Fruit fly (Drosophila melanogaster): ENCODE data around the gene CG13308.

CG13308 gene

dm6 chr3L:8834886-8835285 is 26.5 kb downstream of the CG13308 start (continued):
- TF ChIP-seq sna (GFP tag; IDR thresholded peaks at IDR 0.05; ENCODE audit: partially characterized antibody) (no peak), CG1529 (GFP tag; optimal IDR thresholded peaks at IDR 0.05) (peak; percentile 18), CG7357 (GFP tag; IDR thresholded peaks at IDR 0.05) (0 out of 3 replicates have a peak, but pooled peaks have one; percentile 10), CG17186 (GFP tag; optimal IDR thresholded peaks at IDR 0.05) (no peak), ash1 (GFP tag; optimal IDR thresholded peaks at IDR 0.05) (no peak), dm (GFP tag; optimal IDR thresholded peaks at IDR 0.05) (no peak), mirr (GFP tag; optimal IDR thresholded peaks at IDR 0.05) (peak; percentile 35), CG4617 (GFP tag; optimal IDR thresholded peaks at IDR 0.05; ENCODE audit: borderline replicate concordance) (no peak), CG8281 (tag; optimal IDR thresholded peaks at IDR 0.05) (no peak), CG13894 (tag; optimal IDR thresholded peaks at IDR 0.05) (no peak), wor (GFP tag; IDR thresholded peaks at IDR 0.05) (no peak), CG9437 (GFP tag; optimal IDR thresholded peaks at IDR 0.05) (no peak), CG11398 (GFP tag; optimal IDR thresholded peaks at IDR 0.05) (no peak), dpn (GFP tag; optimal IDR thresholded peaks at IDR 0.05) (peak in 1 of 2 experiments; percentile 9), Hmr (GFP tag; optimal IDR thresholded peaks at IDR 0.05) (peak; percentile 46), zen (tag; optimal IDR thresholded peaks at IDR 0.05) (no peak), CG11093 (GFP tag; IDR thresholded peaks at IDR 0.05) (no peak), CG10147 (GFP tag; optimal IDR thresholded peaks at IDR 0.05) (no peak), CG14441 (GFP tag; IDR thresholded peaks at IDR 0.05) (no peak), en (GFP tag; optimal IDR thresholded peaks at IDR 0.05) (no peak), bigmax (GFP tag; optimal IDR thresholded peaks at IDR 0.05) (no peak), p53 (GFP tag; optimal IDR thresholded peaks at IDR 0.05) (no peak), sd (tag; optimal IDR thresholded peaks at IDR 0.05) (no peak), Vsx1 (GFP tag; optimal IDR thresholded peaks at IDR 0.05) (no peak), crc (GFP tag; optimal IDR thresholded peaks at IDR 0.05) (peak; percentile 1), CG13424 (tag; optimal IDR thresholded peaks at IDR 0.05) (peak; percentile 5), CG10462 (GFP tag; optimal IDR thresholded peaks at IDR 0.05) (no peak), D19B (GFP tag; optimal IDR thresholded peaks at IDR 0.05) (no peak), Hey (tag; optimal IDR thresholded peaks at IDR 0.05) (no peak), CG8765 (GFP tag; IDR thresholded peaks at IDR 0.05) (no peak), CG17568 (GFP tag; optimal IDR thresholded peaks at IDR 0.05) (peak; percentile 12), CG12744 (GFP tag; optimal IDR thresholded peaks at IDR 0.05) (no peak), trh (GFP tag; optimal IDR thresholded peaks at IDR 0.05) (peak; percentile 0), Dbx (GFP tag; IDR thresholded peaks at IDR 0.05) (no peak), CG8089 (GFP tag; optimal IDR thresholded peaks at IDR 0.05) (no peak), CG4730 (GFP tag; IDR thresholded peaks at IDR 0.05) (no peak), seq (GFP tag; IDR thresholded peaks at IDR 0.05) (no peak), Doc2 (GFP tag; IDR thresholded peaks at IDR 0.05) (no peak), Bteb2 (GFP tag; optimal IDR thresholded peaks at IDR 0.05) (no peak), slou (GFP tag; optimal IDR thresholded peaks at IDR 0.05) (no peak), CG5180 (GFP tag; optimal IDR thresholded peaks at IDR 0.05) (peak; percentile 17), Xrp1 (GFP tag; IDR thresholded peaks at IDR 0.05) (peak; percentile 46), Hr51 (GFP tag; optimal IDR thresholded peaks at IDR 0.05) (no peak), wek (GFP tag; optimal IDR thresholded peaks at IDR 0.05) (peak; percentile 72), stwl (tag; optimal IDR thresholded peaks at IDR 0.05) (no peak), CG8359 (GFP tag; optimal IDR thresholded peaks at IDR 0.05; ENCODE audit: borderline replicate concordance) (peak; percentile 41), al (GFP tag; IDR thresholded peaks at IDR 0.05) (no peak), pros (GFP tag; optimal IDR thresholded peaks at IDR 0.05) (no peak), cato (GFP tag; optimal IDR thresholded peaks at IDR 0.05; ENCODE audit: borderline replicate concordance) (no peak), Eip74EF (GFP tag; optimal IDR thresholded peaks at IDR 0.05) (no peak), disco-r (GFP tag; optimal IDR thresholded peaks at IDR 0.05) (no peak)
